Fruit fly (Drosophila melanogaster) whole organism, wandering third instar larva: ENCODE measurements around the gene CG1999.

Experiments
- GATAd ChIP-seq: sonication (Bioruptor generic); optimal IDR thresholded peaks from 2 replicates; lab custom pipeline; 2016; ENCODE audit warnings: missing biosample characterization, missing genetic modification characterization
- Hr78 ChIP-seq: fragments of >200 bp; optimal IDR thresholded peaks from 2 replicates; lab custom pipeline; 2017; ENCODE audit warnings: missing biosample characterization, missing genetic modification characterization
- N ChIP-seq: fragments of >200 bp; optimal IDR thresholded peaks from 2 replicates; lab custom pipeline; 2018; ENCODE audit warnings: missing biosample characterization, missing external identifiers, missing genetic modification characterization
- OdsH ChIP-seq: fragments of 200-800 bp; sonication (Bioruptor generic); optimal IDR thresholded peaks from 2 replicates; lab custom pipeline; 2016; ENCODE audit warnings: missing biosample characterization, mild to moderate bottlenecking, missing genetic modification characterization
- Vsx2 ChIP-seq: fragments of 200-300, 225-300 bp; sonication (Bioruptor generic); optimal IDR thresholded peaks from 2 replicates; lab custom pipeline; 2018; ENCODE audit warnings: missing biosample characterization, missing genetic modification characterization; ENCODE audit not compliant: partially characterized antibody
- h ChIP-seq: fragments of 200-800 bp; sonication (Bioruptor generic); optimal IDR thresholded peaks from 3 replicates; lab custom pipeline; 2016; ENCODE audit warnings: missing biosample characterization, mild to moderate bottlenecking, missing genetic modification characterization
- jim ChIP-seq: fragments of 175-275, 200-325 bp; sonication (Bioruptor generic); optimal IDR thresholded peaks from 2 replicates; lab custom pipeline; 2016; ENCODE audit warnings: missing biosample characterization, mild to moderate bottlenecking, missing genetic modification characterization
- lola ChIP-seq: fragments of >200 bp; optimal IDR thresholded peaks from 2 replicates; lab custom pipeline; 2017; ENCODE audit warnings: missing biosample characterization, missing genetic modification characterization
- pan ChIP-seq: fragments of >200 bp; optimal IDR thresholded peaks from 2 replicates; lab custom pipeline; 2017
- sage ChIP-seq: fragments of 200-800 bp; sonication (Bioruptor generic); optimal IDR thresholded peaks from 2 replicates; lab custom pipeline; 2016; ENCODE audit warnings: missing biosample characterization, mild to moderate bottlenecking, missing genetic modification characterization
- woc ChIP-seq: sonication (Bioruptor generic); optimal IDR thresholded peaks from 2 replicates; lab custom pipeline; 2016; ENCODE audit warnings: missing biosample characterization, mild to moderate bottlenecking, missing genetic modification characterization

dm6 chrX:7318464-7318863, 40.1 kb upstream of the CG1999 start:
- TF ChIP-seq woc (GFP tag; lab: Kevin White, UChicago): no peak
- no peak for TF ChIP-seq GATAd (GFP tag; lab: Kevin White, UChicago)
- no peak for TF ChIP-seq Vsx2 (GFP tag; lab: Kevin White, UChicago)
- TF ChIP-seq N: no peak
- no peak for TF ChIP-seq pan (lab: Kevin White, UChicago)
- TF ChIP-seq sage (GFP tag; lab: Kevin White, UChicago): no peak
- no peak for TF ChIP-seq OdsH
- no peak for TF ChIP-seq jim
- TF ChIP-seq Hr78: no peak
- TF ChIP-seq lola: no peak
- no peak for TF ChIP-seq h
